Fruit fly (Drosophila melanogaster): Measurements from ENCODE around the gene CG32276.

Gene CG32276

DNA sequence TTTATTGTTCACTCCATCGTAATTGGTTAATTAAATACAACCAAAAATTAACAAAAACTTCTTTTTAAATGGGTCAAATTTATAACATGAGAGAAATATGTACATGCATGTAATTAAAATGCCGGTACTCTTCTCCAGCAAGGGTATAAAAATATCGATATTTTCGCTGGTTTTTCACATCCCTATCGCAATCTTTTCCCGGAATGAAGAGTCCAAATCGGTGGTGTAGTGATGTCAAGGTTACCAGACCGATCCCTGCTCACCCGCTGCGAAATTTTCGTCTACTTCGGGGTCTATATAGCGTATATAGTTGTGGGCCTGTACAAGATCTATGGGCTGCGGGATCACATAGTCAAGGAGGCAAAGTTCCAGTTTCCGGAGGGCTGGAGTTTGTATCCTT is 36.9 kb downstream of the CG32276 start, which contains the start of gene rasp:
TSS of gene rasp (plus strand) at position 213 of the 400 bp plus-strand sequence.
- TF ChIP-seq CG17801 (GFP tag; optimal IDR thresholded peaks at IDR 0.05; ENCODE audit: partially characterized antibody): no peak

DNA sequence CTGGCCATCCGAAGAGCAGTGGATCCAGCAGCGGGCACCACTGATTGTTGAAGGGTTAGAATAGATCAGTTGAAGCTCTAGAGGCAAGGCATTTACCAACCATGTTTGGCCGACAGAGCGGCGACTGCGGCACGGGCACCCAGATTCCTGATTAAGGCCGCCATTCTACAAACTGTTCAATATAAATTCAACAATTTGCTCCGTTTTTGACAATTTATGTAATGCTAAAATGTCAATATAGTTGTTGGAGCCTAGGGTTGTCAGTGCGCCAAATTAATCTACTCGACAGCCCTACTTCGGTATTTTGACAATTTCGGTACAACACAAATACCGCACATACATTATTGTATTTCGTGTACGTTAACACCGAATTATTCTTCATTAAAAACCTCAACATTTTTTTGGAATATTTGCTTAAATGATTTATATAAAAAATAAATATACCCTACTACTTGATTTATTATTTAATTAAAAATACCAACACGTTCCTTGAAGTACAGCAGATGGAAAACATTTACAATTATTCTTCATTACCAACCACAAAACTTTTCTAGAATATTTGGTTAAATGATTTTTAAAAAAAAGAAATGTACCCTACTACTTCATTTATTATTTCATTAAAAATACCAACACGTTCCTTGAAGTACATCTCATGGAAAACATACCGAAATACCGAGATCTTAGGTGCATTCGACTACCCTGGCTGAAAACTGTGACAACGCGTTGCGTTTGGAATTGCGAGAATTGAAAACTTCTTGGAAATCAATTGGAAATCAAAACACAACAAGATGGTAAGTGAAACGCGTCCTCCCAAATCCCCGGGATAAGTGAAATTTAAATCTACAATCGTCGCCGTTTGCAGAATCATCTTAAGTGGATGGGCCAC is 39.3 kb downstream of the CG32276 start, which contains the start of the genes ND-30 and CG15812:
TSS of gene ND-30 (minus strand) at position 270 of the 886 bp plus-strand sequence.
TSS of gene CG15812 (plus strand) at position 683 of the 886 bp plus-strand sequence.
- TF ChIP-seq CG17801 (GFP tag; optimal IDR thresholded peaks at IDR 0.05; ENCODE audit: partially characterized antibody): no peak

DNA sequence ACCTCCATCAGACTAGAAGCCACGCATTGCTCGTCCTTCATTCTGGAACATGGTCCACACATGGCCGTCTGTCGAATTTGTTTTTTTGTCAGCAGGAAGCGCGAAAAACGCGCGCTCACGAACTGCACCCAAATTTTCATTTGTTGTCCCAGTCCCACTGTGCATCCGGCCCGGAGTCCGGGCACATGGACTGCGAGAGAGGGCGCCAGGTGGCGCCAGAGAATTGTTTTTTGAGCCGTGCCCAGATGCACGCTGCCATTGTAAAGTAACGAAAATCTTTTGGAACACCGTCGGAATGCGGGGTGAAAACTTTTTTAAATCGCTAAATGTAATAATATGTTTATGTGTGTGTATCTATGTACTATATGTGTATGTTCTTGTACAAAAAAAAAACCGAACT is 41.2 kb downstream of the CG32276 start:
- no peak for TF ChIP-seq CG17801 (GFP tag; optimal IDR thresholded peaks at IDR 0.05; ENCODE audit: partially characterized antibody)

DNA sequence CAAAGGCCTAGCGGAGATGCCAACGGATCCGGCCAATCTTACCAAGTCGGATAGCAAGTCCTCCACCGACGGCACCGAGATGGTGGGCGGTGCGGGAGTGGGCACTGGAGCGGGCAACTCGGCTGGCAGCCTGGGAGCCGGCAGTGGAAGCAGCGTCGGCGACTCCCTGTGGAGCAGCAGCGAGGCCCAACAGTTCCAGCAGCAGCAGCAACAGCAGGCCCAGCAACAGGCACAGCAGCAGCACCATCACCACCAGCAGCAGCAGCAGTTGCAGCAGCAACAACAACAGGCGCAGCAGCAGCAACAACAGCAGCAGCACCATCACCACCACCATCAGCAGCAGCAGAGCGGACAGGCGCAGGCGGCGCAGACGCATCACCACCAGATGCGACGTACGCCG is 48.5 kb downstream of the CG32276 start:
- no peak for TF ChIP-seq CG17801 (GFP tag; optimal IDR thresholded peaks at IDR 0.05; ENCODE audit: partially characterized antibody)

DNA sequence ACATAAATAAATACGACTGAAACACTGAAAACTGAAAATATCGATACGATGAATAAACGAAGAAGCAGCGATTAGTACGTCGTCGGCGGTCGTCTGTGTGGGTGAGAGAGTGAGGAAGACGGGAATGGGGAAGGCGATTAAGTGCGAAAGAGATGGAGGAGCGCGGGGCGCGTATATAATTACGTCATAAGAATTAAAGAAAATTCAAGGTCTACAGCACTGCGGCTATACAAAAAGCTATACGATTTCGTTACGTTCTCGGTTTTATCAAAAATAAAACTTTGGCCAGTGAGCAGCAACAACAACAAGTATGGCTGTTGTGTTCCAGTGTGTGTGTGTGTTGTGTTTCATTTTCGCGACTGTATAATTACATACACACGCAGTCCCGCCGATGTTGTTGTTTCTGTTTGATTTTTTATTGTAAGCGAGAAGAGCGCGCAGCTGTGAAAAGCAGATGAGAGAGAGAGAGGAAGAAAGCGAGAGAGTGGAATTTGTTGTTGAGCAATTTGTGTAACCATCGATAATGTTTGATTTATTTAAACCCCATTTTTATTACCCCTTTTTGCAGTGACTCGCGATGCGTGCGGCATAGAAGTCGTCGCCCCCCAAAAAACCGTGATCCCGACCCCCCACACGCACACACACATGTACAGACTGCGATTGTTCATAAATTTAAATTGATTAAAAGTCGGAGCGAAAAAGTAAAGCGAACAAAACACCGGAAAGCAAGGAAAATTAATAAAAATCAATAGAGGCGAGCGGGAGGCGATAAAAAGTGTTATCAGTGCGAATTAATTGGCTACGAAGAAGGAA is 49.6 kb downstream of the CG32276 start:
- TF ChIP-seq CG17801 (GFP tag; optimal IDR thresholded peaks at IDR 0.05; ENCODE audit: partially characterized antibody): no peak

DNA sequence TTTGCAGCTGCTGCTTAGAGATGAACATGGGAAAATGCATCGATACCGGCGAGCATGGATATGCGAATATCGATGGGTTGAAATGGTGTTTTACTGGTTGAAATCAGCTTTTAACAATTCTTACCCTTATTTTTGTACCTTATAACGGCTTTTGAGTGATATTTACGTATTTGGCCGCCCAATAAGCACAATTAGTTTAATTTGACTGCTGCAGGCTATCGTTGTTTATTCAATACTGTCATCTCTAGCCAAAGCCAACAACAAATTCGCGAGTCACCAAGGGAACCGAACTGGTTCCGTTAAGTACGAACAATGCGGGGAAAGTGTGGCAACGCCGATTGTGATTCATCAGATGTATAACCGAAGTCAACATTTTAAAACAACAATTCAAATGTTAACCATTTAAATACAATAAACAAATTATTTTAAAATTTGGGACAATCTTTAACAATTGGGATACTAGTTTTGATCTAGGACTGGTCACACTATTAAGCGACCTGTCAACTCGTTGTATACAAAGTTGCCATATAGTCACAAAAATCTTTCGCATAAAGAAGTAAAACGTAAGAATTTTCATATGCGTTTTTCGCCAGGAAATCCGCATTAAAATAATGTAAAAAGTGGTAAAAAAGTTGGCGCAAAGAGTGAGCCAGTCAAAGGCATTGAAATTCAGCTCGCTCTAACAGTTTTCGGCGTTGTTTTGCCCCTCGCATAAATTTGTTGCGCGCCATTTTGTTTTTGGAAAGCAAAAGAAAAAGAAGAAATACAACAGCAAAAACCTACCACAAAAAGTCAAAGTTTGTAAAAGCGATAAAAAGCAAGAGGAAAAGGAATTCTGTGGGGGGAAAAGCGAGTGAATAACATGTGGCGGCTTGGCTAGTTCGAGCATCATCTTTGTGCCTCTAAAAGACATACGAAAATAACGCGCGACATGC is 50.5 kb downstream of the CG32276 start, which contains the start of the genes Usp5 and BtbVII:
TSS of gene Usp5 (minus strand) at position 234 of the 935 bp plus-strand sequence.
TSS of gene BtbVII (plus strand) at position 522 of the 935 bp plus-strand sequence.
- TF ChIP-seq CG17801 (GFP tag; optimal IDR thresholded peaks at IDR 0.05; ENCODE audit: partially characterized antibody): peak; percentile 7
